Worm (Caenorhabditis elegans) whole organism, mixed stage, embryonic: ENCODE data around the gene F28A10.4.

Source experiments
- ces-1 ChIP-seq: fragments of 150-350 bp; optimal IDR thresholded peaks from 2 replicates; lab custom pipeline; 2014; ENCODE audit warnings: missing biosample characterization, missing genetic modification reagents, missing genetic modification characterization
- lin-13 ChIP-seq: fragments of 150-350 bp; optimal IDR thresholded peaks from 2 replicates; lab custom pipeline; 2014; ENCODE audit warnings: missing biosample characterization, missing genetic modification characterization
- nhr-12 ChIP-seq: fragments of 150-350 bp; optimal IDR thresholded peaks from 2 replicates; lab custom pipeline; 2014; ENCODE audit warnings: missing biosample characterization, missing genetic modification characterization
- nhr-237 ChIP-seq: fragments of 150-350 bp; optimal IDR thresholded peaks from 2 replicates; lab custom pipeline; 2014; ENCODE audit warnings: missing biosample characterization, missing genetic modification characterization
- nhr-76 ChIP-seq: sonication (generic microtip); optimal IDR thresholded peaks from 2 replicates; lab custom pipeline; 2017; ENCODE audit warnings: missing biosample characterization, missing genetic modification characterization
- pha-4 ChIP-seq: fragments of 150-350 bp; optimal IDR thresholded peaks from 2 replicates; lab custom pipeline; 2018; ENCODE audit warnings: missing biosample characterization, missing genetic modification reagents, missing genetic modification characterization
- unc-62 ChIP-seq: fragments of 150-350 bp; optimal IDR thresholded peaks from 2 replicates; lab custom pipeline; 2014; ENCODE audit warnings: missing biosample characterization, missing genetic modification reagents, missing genetic modification characterization
- zip-8 ChIP-seq: fragments of 150-350 bp; optimal IDR thresholded peaks from 2 replicates; lab custom pipeline; 2014; ENCODE audit warnings: missing biosample characterization, missing genetic modification characterization
- ztf-11 ChIP-seq: fragments of 150-350 bp; optimal IDR thresholded peaks from 2 replicates; lab custom pipeline; 2014; ENCODE audit warnings: missing biosample characterization, missing genetic modification characterization

DNA sequence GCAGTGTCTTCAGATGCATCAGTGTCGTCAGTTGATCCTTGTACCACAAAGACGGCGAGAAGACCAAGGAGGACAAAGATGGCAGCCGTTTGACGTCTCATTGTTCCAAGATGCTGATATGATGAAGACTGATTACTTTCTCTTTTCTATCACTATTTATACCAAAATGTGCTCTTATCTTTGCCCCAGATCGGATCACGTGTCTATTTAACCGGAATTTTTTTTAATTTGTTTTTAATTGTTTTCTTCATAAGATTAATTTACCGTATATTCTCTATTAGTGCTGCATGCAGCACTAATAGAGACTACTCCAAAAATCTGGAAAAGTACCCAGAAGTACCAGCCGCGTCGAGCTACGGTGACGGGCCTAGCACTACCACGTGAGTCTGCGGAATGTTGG lies 29.3 kb upstream of the F28A10.4 start, which contains the start of gene msrp-3:
- TF ChIP-seq pha-4 (tag; lab: Kevin White, UChicago) (no peak), nhr-12 (tag; lab: Kevin White, UChicago) (no peak), lin-13 (no peak), ces-1 (GFP tag; lab: Kevin White, UChicago) (no peak), nhr-76 (tag; lab: Kevin White, UChicago) (no peak), ztf-11 (no peak), nhr-237 (tag; lab: Kevin White, UChicago) (no peak), zip-8 (tag; lab: Kevin White, UChicago) (no peak), unc-62 (no peak)
